Fruit fly (Drosophila melanogaster): ENCODE results near the gene Spn28Da.

Spn28Da gene

DNA sequence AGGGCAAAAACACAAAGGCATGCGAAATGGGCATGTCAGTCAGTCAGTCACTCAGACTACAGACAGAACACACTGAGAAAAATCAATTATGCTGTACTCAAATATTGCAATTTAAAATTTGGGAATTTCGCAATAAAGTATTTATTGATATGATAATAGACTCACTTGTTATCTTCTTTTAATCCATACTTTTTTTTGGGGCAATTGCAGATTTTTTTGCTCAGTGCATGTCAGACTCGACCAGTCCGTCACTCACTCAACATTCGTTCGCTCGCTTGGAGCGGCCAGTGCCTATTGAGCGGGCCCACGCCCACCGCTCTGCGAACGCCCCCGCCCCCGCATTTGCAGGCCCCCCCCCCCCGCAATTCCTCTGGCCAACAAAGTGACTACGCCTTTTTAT lies 27.4 kb upstream of the Spn28Da start (continued):
- peak; percentile 9 for TF ChIP-seq phol (tag; optimal IDR thresholded peaks at IDR 0.05)
- TF ChIP-seq schlank (tag; optimal IDR thresholded peaks at IDR 0.05): peak; percentile 66
- TF ChIP-seq CG10147 (GFP tag; optimal IDR thresholded peaks at IDR 0.05): no peak
- peak; percentile 63 for TF ChIP-seq pnt (GFP tag; optimal IDR thresholded peaks at IDR 0.05)
- peak; percentile 86 for TF ChIP-seq seq (GFP tag; IDR thresholded peaks at IDR 0.05)
- no peak for TF ChIP-seq D (optimal IDR thresholded peaks at IDR 0.05)
- TF ChIP-seq D (GFP tag; optimal IDR thresholded peaks at IDR 0.05): peak; percentile 44
- TF ChIP-seq lbe (GFP tag; optimal IDR thresholded peaks at IDR 0.05): peak; percentile 0
- no peak for TF ChIP-seq Asciz (GFP tag; optimal IDR thresholded peaks at IDR 0.05)
- no peak for TF ChIP-seq pb (GFP tag; optimal IDR thresholded peaks at IDR 0.05)
- peak; percentile 54; the same call in 1 of the 2 replicates for TF ChIP-seq CG32767 (GFP tag; IDR thresholded peaks at IDR 0.05)
- peak; percentile 69 for TF ChIP-seq CG7839 (tag; optimal IDR thresholded peaks at IDR 0.05)
- no peak for TF ChIP-seq ato (GFP tag; IDR thresholded peaks at IDR 0.05; ENCODE audit: partially characterized antibody)
- TF ChIP-seq Lpt (GFP tag; optimal IDR thresholded peaks at IDR 0.05): no peak
- TF ChIP-seq CG7987 (GFP tag; optimal IDR thresholded peaks at IDR 0.05): no peak
- TF ChIP-seq MBD-R2 (GFP tag; IDR thresholded peaks at IDR 0.05): peak; percentile 63; the same call in 1 of the 2 replicates
- TF ChIP-seq Chrac-16 (GFP tag; optimal IDR thresholded peaks at IDR 0.05): peak; percentile 63
- TF ChIP-seq Ravus (GFP tag; IDR thresholded peaks at IDR 0.05): no peak
- TF ChIP-seq Ets97D (GFP tag; optimal IDR thresholded peaks at IDR 0.05): no peak
- peak; percentile 49; the same call in 1 of the 2 replicates for TF ChIP-seq Nf-YA (GFP tag; IDR thresholded peaks at IDR 0.05)
- TF ChIP-seq CG15601 (tag; optimal IDR thresholded peaks at IDR 0.05): no peak
- TF ChIP-seq pho (GFP tag; optimal IDR thresholded peaks at IDR 0.05): peak; percentile 36
- TF ChIP-seq C15 (GFP tag; IDR thresholded peaks at IDR 0.05): peak; percentile 61; the same call in 1 of the 3 replicates
- TF ChIP-seq TFAM (GFP tag; optimal IDR thresholded peaks at IDR 0.05): no peak
- TF ChIP-seq ttk (GFP tag; IDR thresholded peaks at IDR 0.05): peak; percentile 76
- no peak for TF ChIP-seq Hey (tag; optimal IDR thresholded peaks at IDR 0.05)
- TF ChIP-seq zen2 (GFP tag; IDR thresholded peaks at IDR 0.05; ENCODE audit: partially characterized antibody): no peak
- no peak for TF ChIP-seq cas (GFP tag; IDR thresholded peaks at IDR 0.05)
- TF ChIP-seq esg (GFP tag; conservative IDR thresholded peaks at IDR 0.05): peak; percentile 85
- peak; percentile 57; the same call in 2 of the 3 replicates for TF ChIP-seq z (GFP tag; IDR thresholded peaks at IDR 0.05)
- TF ChIP-seq Fer1 (GFP tag; optimal IDR thresholded peaks at IDR 0.05): peak; percentile 37
- TF ChIP-seq CG17829 (tag; optimal IDR thresholded peaks at IDR 0.05): no peak
- TF ChIP-seq yki (optimal IDR thresholded peaks at IDR 0.05): no peak
- peak; percentile 80 for TF ChIP-seq CG11456 (GFP tag; IDR thresholded peaks at IDR 0.05)
- TF ChIP-seq Xbp1 (GFP tag; optimal IDR thresholded peaks at IDR 0.05): peak; percentile 76
- peak; percentile 77 for TF ChIP-seq wor (GFP tag; IDR thresholded peaks at IDR 0.05)
- TF ChIP-seq Hand (GFP tag; optimal IDR thresholded peaks at IDR 0.05): peak; percentile 66
- no peak for TF ChIP-seq CG7271 (tag; optimal IDR thresholded peaks at IDR 0.05)
- TF ChIP-seq tio (GFP tag; optimal IDR thresholded peaks at IDR 0.05): peak; percentile 65
- no peak for TF ChIP-seq nerfin-2 (GFP tag; IDR thresholded peaks at IDR 0.05; ENCODE audit: partially characterized antibody)
- no peak for TF ChIP-seq Elba2 (GFP tag; optimal IDR thresholded peaks at IDR 0.05)
- TF ChIP-seq CG31441 (GFP tag; IDR thresholded peaks at IDR 0.05): 0 out of 2 replicates have a peak, but pooled peaks have one; percentile 16
- no peak for TF ChIP-seq CG9797 (GFP tag; optimal IDR thresholded peaks at IDR 0.05)
- peak; percentile 84 for TF ChIP-seq H2.0 (GFP tag; IDR thresholded peaks at IDR 0.05)
- peak; percentile 37 for TF ChIP-seq CG30431 (GFP tag; optimal IDR thresholded peaks at IDR 0.05)
- no peak for TF ChIP-seq CG2129 (GFP tag; IDR thresholded peaks at IDR 0.05; ENCODE audit: partially characterized antibody)
- TF ChIP-seq Atf3 (GFP tag; optimal IDR thresholded peaks at IDR 0.05): peak; percentile 14
- TF ChIP-seq CG14860 (GFP tag; IDR thresholded peaks at IDR 0.05; ENCODE audit: partially characterized antibody): no peak
- TF ChIP-seq Fer3 (tag; optimal IDR thresholded peaks at IDR 0.05): no peak
- TF ChIP-seq CG12236 (GFP tag; optimal IDR thresholded peaks at IDR 0.05): peak; percentile 1
- peak; percentile 51; the same call in 1 of the 2 replicates for TF ChIP-seq CG1024 (GFP tag; IDR thresholded peaks at IDR 0.05)
- TF ChIP-seq lmd (GFP tag; IDR thresholded peaks at IDR 0.05): peak; percentile 78

All from whole organism, embryonic.